Worm (Caenorhabditis elegans): Measurements from ENCODE around the gene twk-3.

ce11 chrII:8238155-8238554 is 25.6 kb upstream of the twk-3 start, which contains the start of gene nlp-5:
- TF ChIP-seq flt-1 (GFP tag; IDR thresholded peaks at IDR 0.05) (no peak), med-1 (GFP tag; optimal IDR thresholded peaks at IDR 0.05; ENCODE audit: insufficient read depth) (no peak), cog-1 (tag; optimal IDR thresholded peaks at IDR 0.05) (no peak), tab-1 (GFP tag; IDR thresholded peaks at IDR 0.05) (no peak)

Measured in whole organism, midembryonic.